Worm (Caenorhabditis elegans): ENCODE data around the gene irld-23.

ce11 chrX:17038616-17039015, 41.9 kb downstream of the irld-23 start:
- TF ChIP-seq ama-1 (optimal IDR thresholded peaks at IDR 0.05) (no peak), aly-1 (tag; optimal IDR thresholded peaks at IDR 0.05) (no peak), ceh-13 (GFP tag; optimal IDR thresholded peaks at IDR 0.05) (no peak), tbx-37 (GFP tag; conservative IDR thresholded peaks at IDR 0.05) (no peak), hmbx-1 (tag; optimal IDR thresholded peaks at IDR 0.05) (no peak)

Data from whole organism, early embryonic.